Worm (Caenorhabditis elegans): ENCODE results near the gene K04G7.1.

Gene K04G7.1

DNA sequence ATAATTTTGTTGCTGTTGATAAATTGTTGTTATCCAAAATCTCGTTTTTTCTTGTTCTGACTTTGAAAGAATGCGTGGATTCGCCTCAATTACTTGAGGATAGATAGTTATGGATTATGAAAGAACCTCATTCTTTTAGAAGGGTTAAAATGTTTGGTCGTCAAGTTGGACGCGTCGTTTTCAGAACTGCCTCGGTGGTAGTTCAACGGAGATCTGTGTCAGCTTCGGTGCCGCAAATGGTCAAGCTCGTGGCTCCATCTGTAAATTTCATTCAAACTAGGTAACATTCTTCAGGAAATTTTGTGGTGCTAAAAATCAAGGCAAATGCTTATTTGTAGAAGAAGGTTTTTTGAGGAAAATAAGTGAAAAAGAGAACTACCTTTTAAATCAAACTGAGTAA, 18.1 kb downstream of the K04G7.1 start, which contains the start of gene ndab-2 (continued):
- no peak for TF ChIP-seq unc-62 (GFP tag; optimal IDR thresholded peaks at IDR 0.05)
- no peak for TF ChIP-seq lin-35 (GFP tag; optimal IDR thresholded peaks at IDR 0.05)
- no peak for TF ChIP-seq egl-27 (tag; optimal IDR thresholded peaks at IDR 0.05)
- no peak for TF ChIP-seq unc-86 (tag; optimal IDR thresholded peaks at IDR 0.05)
- TF ChIP-seq lin-39 (tag; optimal IDR thresholded peaks at IDR 0.05): no peak
- no peak for TF ChIP-seq lin-15B (tag; optimal IDR thresholded peaks at IDR 0.05)
- no peak for TF ChIP-seq irx-1 (tag; optimal IDR thresholded peaks at IDR 0.05)
- no peak for TF ChIP-seq nhr-28 (tag; optimal IDR thresholded peaks at IDR 0.05)
- no peak for TF ChIP-seq ets-5 (GFP tag; IDR thresholded peaks at IDR 0.05)
- no peak for TF ChIP-seq nhr-85 (tag)
- TF ChIP-seq zip-4 (GFP tag; optimal IDR thresholded peaks at IDR 0.05): no peak
- peak; percentile 18 for TF ChIP-seq nhr-47 (tag; optimal IDR thresholded peaks at IDR 0.05)

DNA sequence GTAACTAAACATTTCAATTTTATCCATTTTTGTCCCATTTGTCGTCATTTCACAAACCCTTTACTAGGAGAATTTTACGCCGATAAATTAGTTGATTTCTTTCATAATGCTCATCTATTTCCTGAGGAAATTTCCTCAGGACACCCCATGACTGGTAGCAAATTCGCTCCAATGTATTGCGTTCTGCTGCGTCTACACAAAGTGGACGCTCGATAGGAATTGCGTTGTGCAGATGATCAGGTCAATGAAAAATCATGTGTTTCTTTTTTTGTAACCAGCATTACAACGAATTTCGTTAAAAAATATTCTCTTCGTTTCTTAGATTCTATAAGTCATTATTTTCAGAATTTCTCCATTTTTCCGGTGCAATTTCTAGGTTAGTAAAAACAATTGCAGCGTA, 19.3 kb downstream of the K04G7.1 start, which contains the start of gene epg-4:
TSS of gene epg-4 (plus strand) at position 346 of the 400 bp plus-strand sequence.
- TF ChIP-seq elt-3 (tag; optimal IDR thresholded peaks at IDR 0.05) (peak in 1 of 6 experiments; percentile 13), pqm-1 (tag; optimal IDR thresholded peaks at IDR 0.05) (no peak), C16A3.4 (tag; optimal IDR thresholded peaks at IDR 0.05) (peak; percentile 50), unc-130 (tag; optimal IDR thresholded peaks at IDR 0.05) (peak; percentile 22), ces-1 (GFP tag; optimal IDR thresholded peaks at IDR 0.05) (no peak), pag-3 (tag; optimal IDR thresholded peaks at IDR 0.05; ENCODE audit: borderline replicate concordance, insufficient read depth) (no peak), ceh-82 (tag; optimal IDR thresholded peaks at IDR 0.05) (peak in 1 of 3 experiments; percentile 11), sptf-1 (tag; optimal IDR thresholded peaks at IDR 0.05) (no peak), lin-14 (GFP tag; optimal IDR thresholded peaks at IDR 0.05) (peak; percentile 70), isw-1 (GFP tag; IDR thresholded peaks at IDR 0.05) (no peak; the same call in 1 of the 2 replicates), ceh-63 (GFP tag; optimal IDR thresholded peaks at IDR 0.05) (no peak), grh-1 (GFP tag; IDR thresholded peaks at IDR 0.05) (no peak), nhr-11 (tag; optimal IDR thresholded peaks at IDR 0.05) (no peak), nhr-12 (tag; optimal IDR thresholded peaks at IDR 0.05) (no peak), nhr-90 (tag; optimal IDR thresholded peaks at IDR 0.05; ENCODE audit: poor library complexity) (no peak), lsy-2 (tag; optimal IDR thresholded peaks at IDR 0.05) (peak in 1 of 2 experiments; percentile 69), dpl-1 (GFP tag; optimal IDR thresholded peaks at IDR 0.05) (peak; percentile 9 to 53 (median 41)), tlp-1 (tag; optimal IDR thresholded peaks at IDR 0.05) (no peak), snu-23 (GFP tag; optimal IDR thresholded peaks at IDR 0.05) (peak; percentile 36), nhr-77 (tag; optimal IDR thresholded peaks at IDR 0.05) (peak; percentile 3), mdl-1 (tag; optimal IDR thresholded peaks at IDR 0.05) (peak in 1 of 2 experiments; percentile 22), lin-35 (GFP tag; optimal IDR thresholded peaks at IDR 0.05) (peak; percentile 42 to 79), efl-1 (optimal IDR thresholded peaks at IDR 0.05) (peak; percentile 19 to 57), efl-1 (GFP tag; optimal IDR thresholded peaks at IDR 0.05 in 1 of 2) (peak; percentile 45 to 93), nhr-85 (tag) (peak; percentile 36), nhr-20 (tag; optimal IDR thresholded peaks at IDR 0.05) (peak; percentile 15), zip-4 (GFP tag; optimal IDR thresholded peaks at IDR 0.05) (no peak), rnt-1 (tag; optimal IDR thresholded peaks at IDR 0.05) (no peak), lir-3 (tag; optimal IDR thresholded peaks at IDR 0.05; ENCODE audit: poor library complexity) (no peak), nhr-84 (tag; optimal IDR thresholded peaks at IDR 0.05) (no peak), nhr-71 (tag; optimal IDR thresholded peaks at IDR 0.05) (peak; percentile 41), blmp-1 (tag; optimal IDR thresholded peaks at IDR 0.05) (peak; percentile 33), skn-1 (tag; optimal IDR thresholded peaks at IDR 0.05) (peak; percentile 47), Y116A8C.19 (tag; optimal IDR thresholded peaks at IDR 0.05; ENCODE audit: borderline replicate concordance) (no peak), aha-1 (tag; optimal IDR thresholded peaks at IDR 0.05) (no peak), nhr-28 (tag; optimal IDR thresholded peaks at IDR 0.05) (no peak)

Data from whole organism, L1 larva.